Worm (Caenorhabditis elegans) whole organism, late embryonic: ENCODE results near the gene clec-58.

Source experiments
- C38D4.7 ChIP-seq: fragments of 200-800 bp; sonication (Bioruptor generic); optimal IDR thresholded peaks from 2 replicates; lab custom pipeline; 2018; ENCODE audit warnings: mild to moderate bottlenecking, missing genetic modification characterization, moderate library complexity, missing compliant biosample characterization
- F13H6.1 ChIP-seq: sonication (generic microtip); optimal IDR thresholded peaks from 2 replicates; lab custom pipeline; 2016; ENCODE audit warnings: missing genetic modification characterization, missing compliant biosample characterization
- K02D7.2 ChIP-seq: sonication (generic microtip); optimal IDR thresholded peaks from 2 replicates; lab custom pipeline; 2017; ENCODE audit warnings: mild to moderate bottlenecking, missing genetic modification characterization, missing compliant biosample characterization
- K09A11.1 ChIP-seq: sonication (generic microtip); optimal IDR thresholded peaks from 2 replicates; lab custom pipeline; 2017; ENCODE audit warnings: antibody characterized with exemption, mild to moderate bottlenecking, missing genetic modification characterization, missing compliant biosample characterization; ENCODE audit not compliant: insufficient read depth
- ceh-14 ChIP-seq: sonication (generic microtip); optimal IDR thresholded peaks from 2 replicates; lab custom pipeline; 2016; ENCODE audit warnings: missing genotype, missing genetic modification characterization, missing compliant biosample characterization
- ceh-19 ChIP-seq: fragments of 200-800 bp; sonication (Bioruptor generic); optimal IDR thresholded peaks from 2 replicates; lab custom pipeline; 2018; ENCODE audit warnings: mild to moderate bottlenecking, missing genetic modification characterization, missing compliant biosample characterization
- ceh-24 ChIP-seq: sonication (generic microtip); optimal IDR thresholded peaks from 2 replicates; lab custom pipeline; 2016; ENCODE audit warnings: mild to moderate bottlenecking, missing genetic modification characterization, missing compliant biosample characterization
- ceh-30 ChIP-seq: fragments of 150-350 bp; optimal IDR thresholded peaks from 2 replicates; lab custom pipeline; 2014; ENCODE audit warnings: missing biosample characterization, missing genetic modification characterization
- ceh-34 ChIP-seq: sonication (generic microtip); optimal IDR thresholded peaks from 2 replicates; lab custom pipeline; 2016; ENCODE audit warnings: mild to moderate bottlenecking, missing genetic modification characterization, missing compliant biosample characterization
- ceh-45 ChIP-seq: fragments of 200-800 bp; sonication (Bioruptor generic); IDR thresholded peaks from 2 replicates; pipeline ENCODE4 v1.3.6; 2022; ENCODE audit warnings: missing genetic modification reagents, missing genetic modification characterization, missing compliant biosample characterization
- ceh-48 ChIP-seq: sonication (generic microtip); optimal IDR thresholded peaks from 2 replicates; lab custom pipeline; 2016; ENCODE audit warnings: missing genetic modification characterization, inconsistent platforms, missing compliant biosample characterization
- ceh-6 ChIP-seq: fragments of 200-800 bp; sonication (Bioruptor generic); optimal IDR thresholded peaks from 2 replicates; lab custom pipeline; 2018; ENCODE audit warnings: mild to moderate bottlenecking, missing genetic modification characterization, missing compliant biosample characterization
- ceh-9 ChIP-seq: sonication (generic microtip); optimal IDR thresholded peaks from 2 replicates; lab custom pipeline; 2016; ENCODE audit warnings: mild to moderate bottlenecking, missing genetic modification characterization, inconsistent platforms, missing compliant biosample characterization
- dmd-4 ChIP-seq: sonication (generic microtip); optimal IDR thresholded peaks from 2 replicates; lab custom pipeline; 2016; ENCODE audit warnings: borderline replicate concordance, missing genetic modification characterization, missing compliant biosample characterization
- elt-2 ChIP-seq: sonication (generic microtip); optimal IDR thresholded peaks from 2 replicates; lab custom pipeline; 2016; ENCODE audit warnings: missing genetic modification reagents, missing genetic modification characterization, missing compliant biosample characterization
- elt-4 ChIP-seq: sonication (generic microtip); optimal IDR thresholded peaks from 2 replicates; lab custom pipeline; 2016; ENCODE audit warnings: missing genetic modification characterization, missing compliant biosample characterization
- fkh-10 ChIP-seq: fragments of 150-350 bp; optimal IDR thresholded peaks from 2 replicates; lab custom pipeline; 2014; ENCODE audit warnings: missing biosample characterization, missing genetic modification reagents, missing genetic modification characterization
- fkh-6 ChIP-seq: sonication (generic microtip); optimal IDR thresholded peaks from 2 replicates; lab custom pipeline; 2016; ENCODE audit warnings: missing genetic modification characterization, missing compliant biosample characterization
- gmeb-2 ChIP-seq: sonication (generic microtip); optimal IDR thresholded peaks from 2 replicates; lab custom pipeline; 2016; ENCODE audit warnings: missing genetic modification characterization, inconsistent platforms, missing compliant biosample characterization
- hlh-13 ChIP-seq: fragments of 200-800 bp; sonication (Bioruptor generic); optimal IDR thresholded peaks from 2 replicates; lab custom pipeline; 2018; ENCODE audit warnings: mild to moderate bottlenecking, missing genetic modification characterization, missing compliant biosample characterization
- hlh-15 ChIP-seq: sonication (generic microtip); optimal IDR thresholded peaks from 2 replicates; lab custom pipeline; 2016; ENCODE audit warnings: missing genetic modification characterization, missing compliant biosample characterization
- hlh-6 ChIP-seq: sonication (generic microtip); optimal IDR thresholded peaks from 2 replicates; lab custom pipeline; 2016; ENCODE audit warnings: missing genotype, missing genetic modification characterization, missing compliant biosample characterization
- hlh-8 ChIP-seq: sonication (generic microtip); optimal IDR thresholded peaks from 2 replicates; lab custom pipeline; 2016; ENCODE audit warnings: missing genotype, missing genetic modification characterization, missing compliant biosample characterization
- lin-11 ChIP-seq: fragments of 200-800 bp; sonication (Bioruptor generic); optimal IDR thresholded peaks from 2 replicates; lab custom pipeline; 2018; ENCODE audit warnings: mild to moderate bottlenecking, missing genetic modification characterization, missing compliant biosample characterization
- nhr-11 ChIP-seq: fragments of 150-350 bp; optimal IDR thresholded peaks from 2 replicates; lab custom pipeline; 2014; ENCODE audit warnings: missing biosample characterization, missing genetic modification characterization
- nhr-232 ChIP-seq: sonication (generic microtip); optimal IDR thresholded peaks from 2 replicates; lab custom pipeline; 2016; ENCODE audit warnings: missing genetic modification characterization, missing compliant biosample characterization
- odd-2 ChIP-seq: sonication (generic microtip); optimal IDR thresholded peaks from 2 replicates; lab custom pipeline; 2017; ENCODE audit warnings: antibody characterized with exemption, mild to moderate bottlenecking, missing genetic modification characterization, missing compliant biosample characterization
- pat-9 ChIP-seq: fragments of 200-800 bp; sonication (Bioruptor generic); optimal IDR thresholded peaks from 2 replicates; lab custom pipeline; 2018; ENCODE audit warnings: mild to moderate bottlenecking, missing genetic modification characterization, moderate library complexity, missing compliant biosample characterization
- pha-2 ChIP-seq: sonication (generic microtip); optimal IDR thresholded peaks from 2 replicates; lab custom pipeline; 2017; ENCODE audit warnings: mild to moderate bottlenecking, missing genetic modification characterization, missing compliant biosample characterization
- pha-4 ChIP-seq: fragments of 150-350 bp; optimal IDR thresholded peaks from 2 replicates; lab custom pipeline; 2018; ENCODE audit warnings: missing biosample characterization, missing genetic modification reagents, missing genetic modification characterization
- ref-2 ChIP-seq: sonication (generic microtip); optimal IDR thresholded peaks from 2 replicates; lab custom pipeline; 2016; ENCODE audit warnings: missing genetic modification characterization, missing compliant biosample characterization
- rnt-1 ChIP-seq: sonication (generic microtip); optimal IDR thresholded peaks from 2 replicates; lab custom pipeline; 2016; ENCODE audit warnings: missing genetic modification characterization, missing compliant biosample characterization
- sdc-2 ChIP-seq: sonication (generic microtip); optimal IDR thresholded peaks from 2 replicates; lab custom pipeline; 2016; ENCODE audit warnings: missing genotype, missing genetic modification characterization, missing compliant biosample characterization
- sox-2 ChIP-seq: fragments of 200-800 bp; sonication (Bioruptor generic); IDR thresholded peaks from 2 replicates; pipeline ENCODE4 v1.3.6; 2022; ENCODE audit warnings: missing genetic modification reagents, missing genetic modification characterization, missing compliant biosample characterization
- tbx-2 ChIP-seq: sonication (generic microtip); optimal IDR thresholded peaks from 2 replicates; lab custom pipeline; 2016; ENCODE audit warnings: missing genetic modification characterization, missing compliant biosample characterization
- tbx-7 ChIP-seq: sonication (generic microtip); optimal IDR thresholded peaks from 2 replicates; lab custom pipeline; 2016; ENCODE audit warnings: missing genotype, missing genetic modification characterization, missing compliant biosample characterization
- ttx-3 ChIP-seq: sonication (generic microtip); optimal IDR thresholded peaks from 2 replicates; lab custom pipeline; 2016; ENCODE audit warnings: missing genetic modification reagents, missing genetic modification characterization, missing compliant biosample characterization
- unc-3 ChIP-seq, 2 experiments: fragments of 200-800 bp in 1 of 2; sonication (Bioruptor generic) in 1 of 2; sonication (generic microtip) in 1 of 2; conservative IDR thresholded peaks in 1 of 2; optimal IDR thresholded peaks in 1 of 2; 2 replicates each; pipeline versions ENCODE4 v1.3.6 to Lab custom; 2016 to 2022; ENCODE audit warnings: missing compliant biosample characterization in 2 of 2, missing genetic modification characterization in 2 of 2, missing genetic modification reagents in 1 of 2
- unc-86 ChIP-seq: sonication (generic microtip); optimal IDR thresholded peaks from 2 replicates; lab custom pipeline; 2016; ENCODE audit warnings: missing genetic modification characterization, missing compliant biosample characterization
- ztf-16 ChIP-seq: sonication (generic microtip); optimal IDR thresholded peaks from 2 replicates; lab custom pipeline; 2017; ENCODE audit warnings: missing genetic modification characterization, missing compliant biosample characterization

clec-58 gene

DNA sequence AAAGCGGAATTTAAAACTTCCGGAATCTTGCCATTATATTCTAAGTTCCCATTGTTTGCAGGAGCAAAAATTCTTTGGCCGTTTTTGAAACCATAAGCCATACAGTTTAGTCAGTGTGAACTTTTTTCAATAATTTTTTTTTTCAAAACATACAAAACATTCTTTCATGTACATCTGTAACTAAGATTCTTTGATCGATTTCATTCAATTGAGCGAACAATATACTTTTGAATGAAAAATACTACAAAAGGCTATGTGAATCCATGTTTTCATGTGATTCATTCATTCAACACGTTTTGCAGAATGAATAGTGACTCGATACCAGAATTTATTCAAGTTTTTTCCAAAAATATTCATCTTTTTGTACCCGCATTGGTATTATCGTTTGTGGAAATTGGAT, 10.8 kb upstream of the clec-58 start, which contains the start of gene ZK666.15:
Gene ZK666.15, plus strand, starts transcription at position 301 of the 400 bp plus-strand sequence.
- TF ChIP-seq gmeb-2 (tag; lab: Kevin White, UChicago) = no peak
- TF ChIP-seq hlh-6 = no peak
- no peak for TF ChIP-seq odd-2
- TF ChIP-seq hlh-8 = no peak
- no peak for TF ChIP-seq C38D4.7 (GFP tag; lab: Kevin White, UChicago)
- no peak for TF ChIP-seq pat-9 (tag; lab: Kevin White, UChicago)
- no peak for TF ChIP-seq elt-2 (tag; lab: Kevin White, UChicago)
- TF ChIP-seq rnt-1 (tag; lab: Kevin White, UChicago) = no peak
- no peak for TF ChIP-seq tbx-7 (tag; lab: Kevin White, UChicago)
- TF ChIP-seq lin-11 (tag; lab: Kevin White, UChicago) = no peak
- no peak for TF ChIP-seq unc-3 (GFP tag; conservative IDR thresholded peaks at IDR 0.05; lab: Robert Waterston, UW)
- TF ChIP-seq unc-3 (tag; optimal IDR thresholded peaks at IDR 0.05; lab: Kevin White, UChicago) = no peak
- TF ChIP-seq tbx-2 (tag; lab: Kevin White, UChicago) = no peak
- TF ChIP-seq nhr-232 (tag; lab: Kevin White, UChicago) = no peak
- TF ChIP-seq hlh-13 (GFP tag; lab: Kevin White, UChicago) = no peak
- TF ChIP-seq ceh-6 = no peak
- TF ChIP-seq ceh-45 = no peak
- no peak for TF ChIP-seq ceh-24
- TF ChIP-seq unc-86 (tag; lab: Kevin White, UChicago) = no peak

DNA sequence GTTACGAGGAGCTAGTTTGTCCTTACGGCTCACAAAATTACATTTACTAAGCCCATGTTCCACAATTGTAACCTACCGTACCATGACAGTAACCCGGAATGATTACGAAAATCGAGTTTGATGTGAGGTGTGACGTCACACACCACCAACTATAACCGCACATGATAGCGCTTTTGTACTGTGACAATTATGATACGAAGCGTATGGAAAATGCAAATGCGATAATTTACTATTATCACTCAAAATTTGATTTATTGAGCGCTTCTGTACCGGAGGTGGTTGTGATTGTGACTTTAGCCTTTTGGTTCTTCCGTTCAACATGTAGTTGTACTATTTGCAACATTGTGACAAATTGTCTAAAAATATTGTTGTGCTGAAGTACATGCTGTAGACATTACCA, 9.7 kb upstream of the clec-58 start:
- TF ChIP-seq ttx-3 = no peak

DNA sequence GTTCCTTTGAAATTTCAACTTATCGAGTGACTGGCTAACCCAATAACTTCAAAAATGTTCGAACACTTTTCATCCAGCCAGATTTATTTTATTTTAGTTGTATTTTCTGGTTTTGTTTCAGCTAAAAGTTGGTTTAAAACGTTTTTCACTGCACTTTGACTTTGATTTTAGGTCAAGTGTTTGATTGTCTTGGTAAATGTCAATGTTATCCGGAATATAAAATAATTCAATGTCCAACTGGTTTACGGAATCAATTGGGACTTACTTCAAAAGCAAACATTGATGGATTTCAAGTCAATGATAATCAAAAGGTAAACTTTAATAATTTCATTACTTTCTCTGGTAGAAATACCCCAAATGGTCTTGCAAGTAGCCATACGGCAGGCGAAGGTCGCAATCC, 7.9 kb upstream of the clec-58 start:
- TF ChIP-seq tbx-2 (tag; lab: Kevin White, UChicago) = no peak
- TF ChIP-seq fkh-10 (GFP tag; lab: Kevin White, UChicago) = no peak

DNA sequence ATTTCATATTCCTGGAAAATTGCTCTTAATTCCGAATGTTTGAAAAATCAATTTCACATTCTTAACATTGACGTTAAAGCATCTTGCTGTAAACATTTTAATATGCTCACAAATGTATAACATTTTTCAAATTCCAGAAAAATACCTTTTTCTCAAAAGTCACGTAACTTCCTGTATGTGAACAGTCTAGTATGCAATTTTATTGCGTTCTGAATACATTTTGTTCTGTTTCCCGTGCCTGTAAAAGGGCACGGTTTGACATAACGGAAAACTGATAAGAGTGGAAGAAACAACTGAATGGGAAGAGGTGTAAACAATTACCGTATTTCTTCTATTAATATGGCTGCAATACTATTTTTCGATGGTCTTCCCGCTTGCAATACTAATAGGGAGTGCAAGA, 7.0 kb upstream of the clec-58 start:
- TF ChIP-seq gmeb-2 (tag; lab: Kevin White, UChicago) (no peak), pha-2 (no peak), tbx-7 (tag; lab: Kevin White, UChicago) (no peak), hlh-6 (no peak), elt-4 (tag; lab: Kevin White, UChicago) (no peak), ceh-14 (no peak), ztf-16 (no peak), dmd-4 (tag; lab: Kevin White, UChicago) (no peak), nhr-232 (tag; lab: Kevin White, UChicago) (no peak), ceh-48 (tag; lab: Kevin White, UChicago) (no peak), F13H6.1 (no peak), ceh-19 (GFP tag; lab: Kevin White, UChicago) (no peak), ref-2 (tag; lab: Kevin White, UChicago) (no peak)

DNA sequence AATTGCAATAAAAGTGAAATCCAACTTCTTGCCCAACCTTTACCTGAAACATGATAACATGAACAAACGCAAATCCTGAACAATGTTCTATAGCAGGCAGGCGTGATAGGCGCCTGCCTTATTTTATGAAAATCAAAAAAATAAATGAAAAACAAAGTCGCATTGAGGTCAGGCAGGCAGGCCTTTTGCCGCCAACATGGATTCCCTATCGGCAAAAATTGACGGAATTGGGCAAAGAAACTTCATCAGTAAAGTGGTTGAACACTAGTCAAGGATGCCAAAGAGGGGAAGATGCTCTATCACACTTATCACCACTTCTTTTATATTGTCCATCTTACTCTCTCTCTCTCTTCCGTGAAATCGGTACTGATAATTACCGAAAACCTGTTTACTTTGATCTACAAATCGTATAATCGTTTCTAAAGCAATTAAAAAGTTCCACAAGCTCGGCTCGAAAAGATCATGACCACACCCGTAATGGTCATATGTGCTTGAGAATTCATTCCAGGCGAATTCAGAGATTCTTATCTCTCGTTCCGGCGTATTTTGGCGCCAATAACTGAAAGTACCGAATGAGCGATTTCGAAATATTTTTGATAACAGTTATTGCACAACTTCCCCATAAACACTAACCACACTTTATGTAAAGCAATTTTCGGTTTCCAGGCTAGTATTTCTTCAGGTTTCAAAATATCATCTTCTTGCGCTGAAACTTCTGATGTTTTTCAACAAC, 6.1 kb upstream of the clec-58 start, which contains the start of the genes clec-60 and ZK666.11:
Gene clec-60, minus strand, starts transcription at position 51 of the 733 bp plus-strand sequence.
Gene ZK666.11, plus strand, starts transcription at position 699 of the 733 bp plus-strand sequence.
- TF ChIP-seq hlh-15 (tag; lab: Kevin White, UChicago) (no peak), fkh-6 (no peak), sox-2 (GFP tag; lab: Robert Waterston, UW) (no peak), ceh-30 (tag; lab: Kevin White, UChicago) (no peak), ceh-19 (GFP tag; lab: Kevin White, UChicago) (no peak), tbx-2 (tag; lab: Kevin White, UChicago) (no peak), K02D7.2 (tag; lab: Kevin White, UChicago) (no peak), ceh-34 (tag; lab: Kevin White, UChicago) (no peak), fkh-10 (GFP tag; lab: Kevin White, UChicago) (no peak), K09A11.1 (tag; lab: Kevin White, UChicago) (no peak), sdc-2 (tag; lab: Kevin White, UChicago) (no peak), nhr-11 (tag; lab: Kevin White, UChicago) (no peak), ceh-9 (tag; lab: Kevin White, UChicago) (no peak), pha-4 (no peak)
